Worm (Caenorhabditis elegans): ENCODE measurements around the gene ins-37.

DNA sequence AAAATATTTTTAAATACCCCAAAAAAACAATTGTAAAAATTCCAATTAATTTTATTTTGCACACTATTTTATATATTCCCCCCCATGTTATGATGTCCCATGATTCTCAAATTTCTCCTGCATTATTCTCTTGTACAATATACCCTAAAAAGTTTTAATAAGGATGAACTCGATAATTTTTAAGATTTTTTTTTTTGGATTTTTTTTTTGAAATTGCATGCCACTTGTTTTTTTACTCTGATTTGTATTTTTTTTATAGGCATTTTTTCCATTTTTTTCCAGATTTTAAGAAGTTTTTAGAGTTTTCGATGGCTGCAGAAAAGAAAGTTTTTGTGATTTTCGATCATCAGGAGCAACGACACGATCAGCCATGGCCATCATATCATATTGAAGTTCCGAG, 46.5 kb upstream of the ins-37 start, which contains the start of gene hda-10:
- TF ChIP-seq F49E8.2 (tag; optimal IDR thresholded peaks at IDR 0.05; ENCODE audit: borderline replicate concordance) = no peak
- no peak for TF ChIP-seq fkh-10 (GFP tag; optimal IDR thresholded peaks at IDR 0.05)
- TF ChIP-seq ZK337.2 (GFP tag; IDR thresholded peaks at IDR 0.05) = no peak
